Fruit fly (Drosophila melanogaster) whole organism: ENCODE data around the gene CG42780.

Experiments used
- CG8478 ChIP-seq: fragments of >200 bp; optimal IDR thresholded peaks from 2 replicates; lab custom pipeline; 2018; ENCODE audit warnings: inconsistent platforms
- Dll ChIP-seq: fragments of >200 bp; optimal IDR thresholded peaks from 2 replicates; lab custom pipeline; 2017
- EcR ChIP-seq, 2 experiments: fragments of >200 bp; optimal IDR thresholded peaks; 2 replicates each; lab custom pipeline; 2017; ENCODE audit warnings: missing biosample characterization in 2 of 2, missing genetic modification characterization in 2 of 2, missing genetic modification reagents in 2 of 2
- pan ChIP-seq: fragments of >200 bp; optimal IDR thresholded peaks from 2 replicates; lab custom pipeline; 2017
- psq ChIP-seq: fragments of >200 bp; optimal IDR thresholded peaks from 2 replicates; lab custom pipeline; 2017
- usp ChIP-seq: fragments of >200 bp; optimal IDR thresholded peaks from 2 replicates; lab custom pipeline; 2017; ENCODE audit warnings: missing biosample characterization, missing genetic modification characterization, mixed read lengths

- TF ChIP-seq EcR (GFP tag; optimal IDR thresholded peaks at IDR 0.05; lab: Kevin White, UChicago): no peak
- TF ChIP-seq CG8478: no peak
- TF ChIP-seq psq (lab: Kevin White, UChicago): no peak
- TF ChIP-seq Dll (lab: Kevin White, UChicago): no peak
- TF ChIP-seq usp (GFP tag; lab: Kevin White, UChicago): no peak
- TF ChIP-seq pan (lab: Kevin White, UChicago): no peak
Observed at dm6 chrX:7290811-7291515, 41.0 kb downstream of the CG42780 start, which contains the start of gene unc-119.
